Worm (Caenorhabditis elegans): ENCODE results near the gene ZK856.18.

DNA sequence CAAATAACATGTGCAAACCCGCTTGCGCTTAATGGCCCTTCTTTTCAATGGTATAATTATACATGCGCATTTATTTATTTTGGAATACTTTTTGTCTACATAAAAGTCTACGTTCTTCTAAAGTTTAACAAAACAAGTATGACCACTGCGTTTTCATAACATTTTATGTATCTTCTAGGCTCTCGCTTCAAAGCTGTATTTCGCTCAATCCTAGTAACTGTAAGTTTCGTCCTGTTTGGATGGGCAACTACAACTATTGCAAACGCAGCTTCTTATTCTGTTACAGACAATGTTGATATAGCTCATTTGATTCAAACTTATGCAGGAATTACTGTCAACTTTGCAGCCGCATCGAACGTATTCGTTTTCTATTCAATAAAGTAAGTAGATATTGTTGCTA lies 36.1 kb downstream of the ZK856.18 start, which contains the start of gene srsx-27:
- TF ChIP-seq pha-4 (GFP tag; IDR thresholded peaks at IDR 0.05) (no peak), pha-4 (tag; optimal IDR thresholded peaks at IDR 0.05) (no peak), nhr-28 (tag; optimal IDR thresholded peaks at IDR 0.05) (no peak), attf-4 (tag; optimal IDR thresholded peaks at IDR 0.05) (no peak), snpc-1.2 (GFP tag; IDR thresholded peaks at IDR 0.05) (no peak), lin-13 (GFP tag; optimal IDR thresholded peaks at IDR 0.05) (no peak)

All from whole organism, L4 larva.